Fruit fly (Drosophila melanogaster) whole organism, embryonic: Measurements from ENCODE around the gene Srpk79D.

Experiments used
- ATbp ChIP-seq: fragments of 200-800 bp; sonication (Bioruptor generic); optimal IDR thresholded peaks from 2 replicates; lab custom pipeline; 2017; ENCODE audit warnings: missing biosample characterization, mild to moderate bottlenecking, missing genetic modification characterization, missing genetic modification reagents
- CG1024 ChIP-seq: fragments of 200-800 bp; sonication (Bioruptor generic); IDR thresholded peaks from 2 replicates; pipeline ENCODE4 v1.3.6; 2022; ENCODE audit warnings: missing biosample characterization, missing genetic modification characterization
- CG10267 ChIP-seq: fragments of 200-800 bp; sonication (Bioruptor generic); optimal IDR thresholded peaks from 2 replicates; lab custom pipeline; 2018; ENCODE audit warnings: missing biosample characterization, mild to moderate bottlenecking, missing genetic modification characterization, moderate library complexity
- CG10462 ChIP-seq: fragments of 200-800 bp; sonication (Bioruptor generic); optimal IDR thresholded peaks from 2 replicates; lab custom pipeline; 2016; ENCODE audit warnings: missing biosample characterization, missing genetic modification characterization
- CG10979 ChIP-seq: fragments of 200-800 bp; sonication (Bioruptor generic); optimal IDR thresholded peaks from 2 replicates; lab custom pipeline; 2018; ENCODE audit warnings: missing biosample characterization, mild to moderate bottlenecking, missing genetic modification characterization, moderate library complexity
- CG11723 ChIP-seq: fragments of 200-800 bp; sonication (Bioruptor generic); optimal IDR thresholded peaks from 2 replicates; lab custom pipeline; 2017; ENCODE audit warnings: missing biosample characterization, mild to moderate bottlenecking, missing genetic modification characterization
- CG12391 ChIP-seq: fragments of 200-800 bp; sonication (Bioruptor generic); optimal IDR thresholded peaks from 3 replicates; lab custom pipeline; 2018; ENCODE audit warnings: missing biosample characterization, mild to moderate bottlenecking, missing genetic modification characterization, moderate library complexity
- CG12769 ChIP-seq: fragments of 200-800 bp; sonication (Bioruptor generic); optimal IDR thresholded peaks from 2 replicates; lab custom pipeline; 2019; ENCODE audit warnings: missing biosample characterization, mild to moderate bottlenecking, missing genetic modification characterization, moderate library complexity
- CG13296 ChIP-seq: fragments of 200-800 bp; sonication (Bioruptor generic); optimal IDR thresholded peaks from 3 replicates; lab custom pipeline; 2018; ENCODE audit warnings: missing biosample characterization, mild to moderate bottlenecking, missing genetic modification characterization
- CG13894 ChIP-seq: fragments of 200-800 bp; sonication (Bioruptor generic); optimal IDR thresholded peaks from 3 replicates; lab custom pipeline; 2018; ENCODE audit warnings: missing biosample characterization, mild to moderate bottlenecking, missing genetic modification characterization, moderate library complexity
- CG16863 ChIP-seq: fragments of 200-800 bp; sonication (Bioruptor generic); optimal IDR thresholded peaks from 3 replicates; lab custom pipeline; 2016; ENCODE audit warnings: missing biosample characterization, missing genetic modification characterization
- CG18619 ChIP-seq: fragments of 200-800 bp; sonication (Bioruptor generic); optimal IDR thresholded peaks from 3 replicates; lab custom pipeline; 2017; ENCODE audit warnings: missing biosample characterization, mild to moderate bottlenecking, missing genetic modification characterization
- CG2129 ChIP-seq: fragments of 200-800 bp; sonication (Bioruptor generic); IDR thresholded peaks from 2 replicates; pipeline ENCODE4 v1.3.6; 2022; ENCODE audit warnings: missing biosample characterization, missing genetic modification characterization; ENCODE audit not compliant: partially characterized antibody
- CG31224 ChIP-seq: fragments of 200-800 bp; sonication (Bioruptor generic); IDR thresholded peaks from 2 replicates; pipeline ENCODE4 v1.3.6; 2022; ENCODE audit warnings: missing biosample characterization, missing genetic modification characterization
- CG32772 ChIP-seq: fragments of 200-800 bp; sonication (Bioruptor generic); IDR thresholded peaks from 2 replicates; pipeline ENCODE4 v1.3.6; 2022; ENCODE audit warnings: missing biosample characterization, missing genetic modification characterization
- CG4360 ChIP-seq: fragments of 200-800 bp; sonication (Bioruptor generic); IDR thresholded peaks from 2 replicates; pipeline ENCODE4 v1.3.6; 2022; ENCODE audit warnings: missing biosample characterization, missing genetic modification characterization
- CG4730 ChIP-seq: fragments of 200-800 bp; sonication (Bioruptor generic); IDR thresholded peaks from 2 replicates; pipeline ENCODE4 v1.3.6; 2022; ENCODE audit warnings: missing biosample characterization, missing genetic modification characterization
- CG7271 ChIP-seq: fragments of 200-800 bp; sonication (Bioruptor generic); optimal IDR thresholded peaks from 2 replicates; lab custom pipeline; 2018; ENCODE audit warnings: missing biosample characterization, mild to moderate bottlenecking, missing genetic modification characterization, moderate library complexity
- CG8089 ChIP-seq: fragments of 200-800 bp; sonication (Bioruptor generic); optimal IDR thresholded peaks from 3 replicates; lab custom pipeline; 2016; ENCODE audit warnings: missing biosample characterization, missing genetic modification characterization
- CG8765 ChIP-seq: fragments of 200-800 bp; sonication (Bioruptor generic); IDR thresholded peaks from 2 replicates; pipeline ENCODE4 v1.3.6; 2022; ENCODE audit warnings: missing biosample characterization, missing genetic modification characterization
- CG8924 ChIP-seq: fragments of 200-800 bp; optimal IDR thresholded peaks from 3 replicates; lab custom pipeline; 2019; ENCODE audit warnings: missing biosample characterization, mild to moderate bottlenecking, missing genetic modification characterization, moderate library complexity
- CG9437 ChIP-seq: fragments of 200-800 bp; sonication (Bioruptor generic); optimal IDR thresholded peaks from 2 replicates; lab custom pipeline; 2018; ENCODE audit warnings: missing biosample characterization, mild to moderate bottlenecking, missing genetic modification characterization
- Chrac-16 ChIP-seq: fragments of 200-800 bp; sonication (Bioruptor generic); optimal IDR thresholded peaks from 3 replicates; lab custom pipeline; 2016; ENCODE audit warnings: missing biosample characterization, missing genetic modification characterization
- Dfd ChIP-seq, 2 experiments: fragments of >200 bp; optimal IDR thresholded peaks; 2 replicates each; lab custom pipeline; 2017; ENCODE audit warnings: missing biosample characterization in 2 of 2, missing genetic modification characterization in 2 of 2
- Doc3 ChIP-seq: fragments of 200-800 bp; sonication (Bioruptor generic); IDR thresholded peaks from 3 replicates; pipeline ENCODE4 v1.3.6; 2022; ENCODE audit warnings: missing biosample characterization, missing genetic modification characterization; ENCODE audit not compliant: partially characterized antibody
- Fer3 ChIP-seq: fragments of 200-800 bp; sonication (Bioruptor generic); optimal IDR thresholded peaks from 2 replicates; lab custom pipeline; 2018; ENCODE audit warnings: missing biosample characterization, mild to moderate bottlenecking, missing genetic modification characterization, moderate library complexity
- GATAe ChIP-seq: fragments of 200-800 bp; sonication (Bioruptor generic); conservative IDR thresholded peaks from 2 replicates; pipeline ENCODE4 v1.3.6; 2022; ENCODE audit warnings: missing biosample characterization, missing genetic modification characterization
- Gsc ChIP-seq: fragments of 200-800 bp; sonication (Bioruptor generic); IDR thresholded peaks from 2 replicates; pipeline ENCODE4 v1.3.6; 2022; ENCODE audit warnings: missing biosample characterization, missing genetic modification characterization
- Kr ChIP-seq: fragments of 200-800 bp; sonication (Bioruptor generic); optimal IDR thresholded peaks from 2 replicates; lab custom pipeline; 2017; ENCODE audit warnings: missing biosample characterization, mild to moderate bottlenecking, missing genetic modification characterization
- MTF-1 ChIP-seq: fragments of 200-800 bp; sonication (Bioruptor generic); optimal IDR thresholded peaks from 2 replicates; lab custom pipeline; 2018; ENCODE audit warnings: missing biosample characterization, mild to moderate bottlenecking, missing genetic modification characterization, borderline replicate concordance
- Mad ChIP-seq: fragments of 200-800 bp; sonication (Bioruptor generic); optimal IDR thresholded peaks from 2 replicates; lab custom pipeline; 2016; ENCODE audit warnings: missing biosample characterization, missing genetic modification characterization
- NC2β ChIP-seq: fragments of 200-800 bp; sonication (Bioruptor generic); optimal IDR thresholded peaks from 2 replicates; lab custom pipeline; 2016; ENCODE audit warnings: missing biosample characterization, missing genetic modification characterization
- Opbp ChIP-seq: fragments of 200-800 bp; sonication (Bioruptor generic); IDR thresholded peaks from 3 replicates; pipeline ENCODE4 v1.3.6; 2022; ENCODE audit warnings: missing biosample characterization, missing genetic modification characterization; ENCODE audit not compliant: partially characterized antibody
- ash1 ChIP-seq: fragments of 200-800 bp; sonication (Bioruptor generic); optimal IDR thresholded peaks from 2 replicates; lab custom pipeline; 2018; ENCODE audit warnings: missing biosample characterization, mild to moderate bottlenecking, missing genetic modification characterization
- bbx ChIP-seq: fragments of 200-800 bp; sonication (Bioruptor generic); IDR thresholded peaks from 2 replicates; pipeline ENCODE4 v1.3.6; 2022; ENCODE audit warnings: missing biosample characterization, missing genetic modification characterization; ENCODE audit not compliant: partially characterized antibody
- ci ChIP-seq: fragments of 200-800 bp; sonication (Bioruptor generic); IDR thresholded peaks from 3 replicates; pipeline ENCODE4 v1.3.6; 2022; ENCODE audit warnings: missing biosample characterization, missing genetic modification characterization
- corto ChIP-seq: fragments of 200-800 bp; sonication (Bioruptor generic); optimal IDR thresholded peaks from 2 replicates; lab custom pipeline; 2016; ENCODE audit warnings: missing biosample characterization, mild to moderate bottlenecking, missing genetic modification characterization, moderate library complexity
- h ChIP-seq: fragments of >200 bp; optimal IDR thresholded peaks from 2 replicates; lab custom pipeline; 2017
- hth ChIP-seq: fragments of >200 bp; optimal IDR thresholded peaks from 2 replicates; lab custom pipeline; 2017; ENCODE audit warnings: inconsistent platforms
- nom ChIP-seq: fragments of 200-800 bp; sonication (Bioruptor generic); optimal IDR thresholded peaks from 2 replicates; lab custom pipeline; 2017; ENCODE audit warnings: missing biosample characterization, missing genetic modification characterization, mild to moderate bottlenecking, moderate library complexity, missing genetic modification reagents
- odd ChIP-seq: fragments of 200-800 bp; sonication (Bioruptor generic); optimal IDR thresholded peaks from 2 replicates; lab custom pipeline; 2017; ENCODE audit warnings: missing biosample characterization, mild to moderate bottlenecking, missing genetic modification characterization
- otp ChIP-seq: fragments of 200-800 bp; sonication (Bioruptor generic); IDR thresholded peaks from 3 replicates; pipeline ENCODE4, ENCODE4 v1.3.6; 2022; ENCODE audit warnings: missing biosample characterization, missing genetic modification characterization
- pho ChIP-seq: fragments of 200-800 bp; sonication (Bioruptor generic); optimal IDR thresholded peaks from 2 replicates; lab custom pipeline; 2016; ENCODE audit warnings: missing biosample characterization, missing genetic modification characterization
- schlank ChIP-seq: fragments of 200-800 bp; sonication (Bioruptor generic); optimal IDR thresholded peaks from 2 replicates; lab custom pipeline; 2018; ENCODE audit warnings: missing biosample characterization, mild to moderate bottlenecking, missing genetic modification characterization
- seq ChIP-seq: fragments of 200-800 bp; sonication (Bioruptor generic); IDR thresholded peaks from 2 replicates; pipeline ENCODE4 v1.3.6; 2022; ENCODE audit warnings: missing biosample characterization, missing genetic modification characterization
- slbo ChIP-seq: fragments of 200-800 bp; sonication (Bioruptor generic); IDR thresholded peaks from 2 replicates; pipeline ENCODE4 v1.3.6; 2022; ENCODE audit warnings: missing biosample characterization, missing genetic modification characterization
- tll ChIP-seq, 2 experiments: fragments of 200-800 bp in 1 of 2; fragments of >200 bp in 1 of 2; sonication (Bioruptor generic) in 1 of 2; optimal IDR thresholded peaks; 2 replicates each; lab custom pipeline; 2017 to 2019; ENCODE audit warnings: missing biosample characterization in 2 of 2, missing genetic modification characterization in 2 of 2, mild to moderate bottlenecking in 1 of 2, moderate library complexity in 1 of 2
- unpg ChIP-seq: fragments of 200-800 bp; sonication (Bioruptor generic); optimal IDR thresholded peaks from 3 replicates; lab custom pipeline; 2018; ENCODE audit warnings: missing biosample characterization, mild to moderate bottlenecking, missing genetic modification characterization, moderate library complexity
- zfh1 ChIP-seq: fragments of 200-800 bp; sonication (Bioruptor generic); IDR thresholded peaks from 3 replicates; pipeline ENCODE4 v1.3.6; 2022; ENCODE audit warnings: missing biosample characterization, missing genetic modification characterization
- zfh2 ChIP-seq: fragments of 200-800 bp; sonication (Bioruptor generic); optimal IDR thresholded peaks from 2 replicates; lab custom pipeline; 2016; ENCODE audit warnings: missing biosample characterization, missing genetic modification characterization

The Srpk79D gene

DNA sequence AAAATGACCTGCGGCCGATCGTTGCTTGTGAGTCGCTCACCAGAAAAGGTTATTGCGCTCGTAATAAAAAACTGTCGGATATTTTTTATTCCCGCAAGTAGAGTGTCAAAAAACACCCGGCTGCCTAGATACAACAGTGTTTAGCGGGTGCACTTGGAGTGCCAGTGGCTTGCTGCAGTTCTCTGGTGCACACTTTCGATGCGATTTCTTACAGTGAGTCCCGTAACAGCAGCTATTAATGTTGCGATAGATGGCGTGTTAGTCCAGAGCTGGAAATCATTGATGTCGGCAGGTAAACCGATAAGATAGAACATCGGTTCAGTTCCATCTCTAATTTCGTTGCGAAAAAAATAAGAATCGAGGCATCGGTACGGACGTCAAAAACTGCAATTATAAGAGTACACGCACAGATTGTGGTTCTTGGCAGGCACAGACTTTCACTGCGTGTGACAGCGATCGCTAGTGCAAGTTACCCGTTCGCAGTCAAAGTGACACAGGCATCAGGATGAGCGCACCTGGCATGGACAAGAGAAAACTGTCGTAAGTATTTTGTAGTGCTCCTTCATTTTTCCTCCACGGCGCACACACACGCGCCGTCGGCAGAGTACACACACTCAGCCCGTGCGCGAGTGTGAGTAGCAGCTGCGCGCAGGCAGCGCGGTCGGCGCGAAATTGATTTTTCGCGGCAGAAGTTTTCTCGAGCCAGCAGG lies 6.4 kb upstream of the Srpk79D start, which contains the start of gene Csp (continued):
- TF ChIP-seq ci (GFP tag; lab: Robert Waterston, UW) (peak; percentile 59), Fer3 (tag; lab: Kevin White, UChicago) (no peak), Mad (GFP tag; lab: Kevin White, UChicago) (no peak), CG4360 (GFP tag; lab: Robert Waterston, UW) (no peak), CG8765 (no peak), CG10462 (GFP tag; lab: Kevin White, UChicago) (no peak), CG7271 (tag; lab: Kevin White, UChicago) (no peak), NC2β (GFP tag; lab: Kevin White, UChicago) (peak; percentile 34), CG1024 (GFP tag; lab: Robert Waterston, UW) (no peak), CG10979 (tag; lab: Kevin White, UChicago) (peak; percentile 22), odd (GFP tag; lab: Kevin White, UChicago) (no peak), CG31224 (GFP tag; lab: Robert Waterston, UW) (0 out of 2 replicates have a peak, but pooled peaks have one; percentile 7), GATAe (GFP tag; lab: Robert Waterston, UW) (no peak), schlank (tag; lab: Kevin White, UChicago) (no peak), h (lab: Kevin White, UChicago) (no peak), zfh1 (no peak), unpg (GFP tag; lab: Kevin White, UChicago) (peak; percentile 2), zfh2 (GFP tag; lab: Kevin White, UChicago) (peak; percentile 12), hth (lab: Kevin White, UChicago) (no peak), MTF-1 (no peak), Opbp (peak; percentile 64), Dfd (GFP tag; optimal IDR thresholded peaks at IDR 0.05; lab: Kevin White, UChicago) (no peak), CG9437 (GFP tag; lab: Kevin White, UChicago) (no peak), CG8924 (tag; lab: Kevin White, UChicago) (peak; percentile 24), corto (GFP tag; lab: Kevin White, UChicago) (no peak), ash1 (GFP tag; lab: Kevin White, UChicago) (no peak), Chrac-16 (GFP tag; lab: Kevin White, UChicago) (peak; percentile 23), seq (GFP tag; lab: Robert Waterston, UW) (no peak), Kr (peak; percentile 21), CG12769 (no peak), tll (GFP tag; optimal IDR thresholded peaks at IDR 0.05; lab: Kevin White, UChicago) (peak in 1 of 2 experiments; percentile 75), CG12391 (tag; lab: Kevin White, UChicago) (peak; percentile 15), CG16863 (GFP tag; lab: Kevin White, UChicago) (no peak), pho (no peak), CG13894 (tag; lab: Kevin White, UChicago) (peak; percentile 71), CG2129 (GFP tag; lab: Robert Waterston, UW) (no peak), CG32772 (GFP tag; lab: Robert Waterston, UW) (no peak), CG8089 (GFP tag; lab: Kevin White, UChicago) (no peak), otp (GFP tag; lab: Robert Waterston, UW) (0 out of 3 replicates have a peak, but pooled peaks have one; percentile 41), ATbp (no peak), Gsc (no peak), CG10267 (tag; lab: Kevin White, UChicago) (peak; percentile 59), CG11723 (GFP tag; lab: Kevin White, UChicago) (no peak), CG4730 (no peak), Doc3 (GFP tag; lab: Robert Waterston, UW) (0 out of 3 replicates have a peak, but pooled peaks have one; percentile 11), CG18619 (GFP tag; lab: Kevin White, UChicago) (no peak), nom (GFP tag; lab: Kevin White, UChicago) (peak; percentile 48), slbo (GFP tag; lab: Robert Waterston, UW) (peak; percentile 53; the same call in 1 of the 2 replicates), CG13296 (GFP tag; lab: Kevin White, UChicago) (peak; percentile 13), bbx (GFP tag; lab: Robert Waterston, UW) (peak; percentile 62)
